Fruit fly (Drosophila melanogaster) whole organism, prepupa: Measurements from ENCODE around the gene CG11069.

Source experiments
- Blimp-1 ChIP-seq: fragments of 200-800 bp; sonication (Bioruptor generic); optimal IDR thresholded peaks from 3 replicates; lab custom pipeline; 2017; ENCODE audit warnings: missing biosample characterization, missing genetic modification characterization, mild to moderate bottlenecking, moderate library complexity, missing genetic modification reagents
- CG10631 ChIP-seq: fragments of 200-800 bp; sonication (Bioruptor generic); optimal IDR thresholded peaks from 2 replicates; lab custom pipeline; 2016; ENCODE audit warnings: missing biosample characterization, missing genetic modification characterization
- CG10669 ChIP-seq: fragments of 200-800 bp; sonication (Bioruptor generic); optimal IDR thresholded peaks from 3 replicates; lab custom pipeline; 2018; ENCODE audit warnings: missing biosample characterization, mild to moderate bottlenecking, missing genetic modification characterization, moderate library complexity
- CG11294 ChIP-seq: fragments of 200-800 bp; sonication (Bioruptor generic); IDR thresholded peaks from 2 replicates; pipeline ENCODE4 v1.3.6; 2022; ENCODE audit warnings: missing biosample characterization, missing genetic modification characterization
- CG11762 ChIP-seq: fragments of 200-800 bp; sonication (Bioruptor generic); optimal IDR thresholded peaks from 3 replicates; lab custom pipeline; 2016; ENCODE audit warnings: missing biosample characterization, missing genetic modification characterization; ENCODE audit not compliant: insufficient read depth
- CG11902 ChIP-seq: fragments of 200-800 bp; sonication (Bioruptor generic); optimal IDR thresholded peaks from 3 replicates; lab custom pipeline; 2016; ENCODE audit warnings: missing biosample characterization, missing genetic modification characterization
- CG15336 ChIP-seq: fragments of 200-800 bp; sonication (Bioruptor generic); IDR thresholded peaks from 2 replicates; pipeline ENCODE4 v1.3.6; 2022; ENCODE audit warnings: missing biosample characterization, missing genetic modification characterization
- CG1621 ChIP-seq: fragments of 200-800 bp; sonication (Bioruptor generic); optimal IDR thresholded peaks from 3 replicates; lab custom pipeline; 2018; ENCODE audit warnings: missing biosample characterization, mild to moderate bottlenecking, missing genetic modification characterization
- CG16779 ChIP-seq: fragments of 200-800 bp; sonication (Bioruptor generic); optimal IDR thresholded peaks from 3 replicates; lab custom pipeline; 2017; ENCODE audit warnings: missing biosample characterization, mild to moderate bottlenecking, missing genetic modification characterization
- CG3032 ChIP-seq: fragments of 200-800 bp; optimal IDR thresholded peaks from 2 replicates; lab custom pipeline; 2019; ENCODE audit warnings: missing biosample characterization, mild to moderate bottlenecking, missing genetic modification characterization, moderate library complexity
- CG31627 ChIP-seq: fragments of 200-800 bp; sonication (Bioruptor generic); optimal IDR thresholded peaks from 3 replicates; lab custom pipeline; 2016; ENCODE audit warnings: missing biosample characterization, missing genetic modification characterization
- CG32006 ChIP-seq: fragments of 200-800 bp; sonication (Bioruptor generic); optimal IDR thresholded peaks from 3 replicates; lab custom pipeline; 2017; ENCODE audit warnings: missing biosample characterization, mild to moderate bottlenecking, missing genetic modification characterization
- CG34406 ChIP-seq: fragments of 200-800 bp; sonication (Bioruptor generic); optimal IDR thresholded peaks from 3 replicates; lab custom pipeline; 2016; ENCODE audit warnings: missing biosample characterization, missing genetic modification characterization
- CG3919 ChIP-seq: fragments of 200-800 bp; sonication (Bioruptor generic); optimal IDR thresholded peaks from 3 replicates; lab custom pipeline; 2016; ENCODE audit warnings: missing biosample characterization, missing genetic modification characterization
- CG4318 ChIP-seq: fragments of 200-800 bp; sonication (Bioruptor generic); optimal IDR thresholded peaks from 3 replicates; lab custom pipeline; 2017; ENCODE audit warnings: missing biosample characterization, mild to moderate bottlenecking, missing genetic modification characterization
- CG6276 ChIP-seq: fragments of 200-800 bp; sonication (Bioruptor generic); optimal IDR thresholded peaks from 2 replicates; lab custom pipeline; 2017; ENCODE audit warnings: missing biosample characterization, mild to moderate bottlenecking, missing genetic modification characterization
- CG6792 ChIP-seq: fragments of 200-800 bp; sonication (Bioruptor generic); optimal IDR thresholded peaks from 3 replicates; lab custom pipeline; 2016; ENCODE audit warnings: missing biosample characterization, missing genetic modification characterization
- CG6808 ChIP-seq: fragments of 200-800 bp; sonication (Bioruptor generic); optimal IDR thresholded peaks from 3 replicates; lab custom pipeline; 2017; ENCODE audit warnings: missing biosample characterization, missing genetic modification characterization, mild to moderate bottlenecking, moderate library complexity, missing genetic modification reagents
- CG6854 ChIP-seq: fragments of 200-800 bp; sonication (Bioruptor generic); optimal IDR thresholded peaks from 2 replicates; lab custom pipeline; 2017; ENCODE audit warnings: missing biosample characterization, mild to moderate bottlenecking, missing genetic modification characterization
- CG7368 ChIP-seq: fragments of 200-800 bp; sonication (Bioruptor generic); optimal IDR thresholded peaks from 3 replicates; lab custom pipeline; 2016; ENCODE audit warnings: missing biosample characterization, missing genetic modification characterization
- CG8119 ChIP-seq: fragments of 200-800 bp; sonication (Bioruptor generic); IDR thresholded peaks from 3 replicates; pipeline ENCODE4 v1.3.6; 2022; ENCODE audit warnings: missing biosample characterization, missing genetic modification characterization
- CG8319 ChIP-seq: fragments of 200-800 bp; sonication (Bioruptor generic); optimal IDR thresholded peaks from 3 replicates; lab custom pipeline; 2016; ENCODE audit warnings: missing biosample characterization, missing genetic modification characterization
- CG8632 ChIP-seq: fragments of 200-800 bp; sonication (Bioruptor generic); optimal IDR thresholded peaks from 3 replicates; lab custom pipeline; 2016; ENCODE audit warnings: missing biosample characterization, missing genetic modification characterization
- CG9139 ChIP-seq: fragments of 200-800 bp; sonication (Bioruptor generic); optimal IDR thresholded peaks from 3 replicates; lab custom pipeline; 2017; ENCODE audit warnings: missing biosample characterization, mild to moderate bottlenecking, missing genetic modification characterization
- Eip78C ChIP-seq: fragments of 200-800 bp; sonication (Bioruptor generic); peaks from one replicate; lab custom pipeline; 2016; ENCODE audit warnings: missing biosample characterization, missing genetic modification characterization
- Eip93F ChIP-seq: fragments of 200-800 bp; sonication (Bioruptor generic); optimal IDR thresholded peaks from 2 replicates; lab custom pipeline; 2016; ENCODE audit warnings: missing biosample characterization, mild to moderate bottlenecking, missing genetic modification characterization
- Ets96B ChIP-seq: fragments of 200-800 bp; optimal IDR thresholded peaks from 2 replicates; lab custom pipeline; 2019; ENCODE audit warnings: missing biosample characterization, mild to moderate bottlenecking, missing genetic modification characterization, moderate library complexity
- Hr38 ChIP-seq: sonication (Bioruptor generic); optimal IDR thresholded peaks from 2 replicates; lab custom pipeline; 2016; ENCODE audit warnings: missing biosample characterization, missing genetic modification characterization
- Hr4 ChIP-seq: fragments of 200-800 bp; sonication (Bioruptor generic); optimal IDR thresholded peaks from 3 replicates; lab custom pipeline; 2016; ENCODE audit warnings: missing biosample characterization, missing genetic modification characterization
- Met ChIP-seq: fragments of 200-800 bp; sonication (Bioruptor generic); optimal IDR thresholded peaks from 3 replicates; lab custom pipeline; 2016; ENCODE audit warnings: missing biosample characterization, missing genetic modification characterization
- OdsH ChIP-seq: fragments of 200-800 bp; sonication (Bioruptor generic); optimal IDR thresholded peaks from 3 replicates; lab custom pipeline; 2016; ENCODE audit warnings: missing biosample characterization, missing genetic modification characterization
- Sox102F ChIP-seq: fragments of 200-800 bp; sonication (Bioruptor generic); optimal IDR thresholded peaks from 2 replicates; lab custom pipeline; 2016; ENCODE audit warnings: missing biosample characterization, mild to moderate bottlenecking, missing genetic modification characterization
- Sox14 ChIP-seq: fragments of 200-800 bp; sonication (Bioruptor generic); optimal IDR thresholded peaks from 3 replicates; lab custom pipeline; 2016; ENCODE audit warnings: missing biosample characterization, missing genetic modification characterization
- Sox15 ChIP-seq: fragments of 200-800 bp; sonication (Bioruptor generic); optimal IDR thresholded peaks from 3 replicates; lab custom pipeline; 2016; ENCODE audit warnings: missing biosample characterization, missing genetic modification characterization
- achi ChIP-seq: fragments of 200-800 bp; sonication (Bioruptor generic); optimal IDR thresholded peaks from 3 replicates; lab custom pipeline; 2016; ENCODE audit warnings: missing biosample characterization, missing genetic modification characterization
- acj6 ChIP-seq: fragments of 200-800 bp; sonication (Bioruptor generic); optimal IDR thresholded peaks from 3 replicates; lab custom pipeline; 2016; ENCODE audit warnings: missing biosample characterization, missing genetic modification characterization
- cyc ChIP-seq: fragments of 200-800 bp; sonication (Bioruptor generic); optimal IDR thresholded peaks from 3 replicates; lab custom pipeline; 2016; ENCODE audit warnings: missing biosample characterization, missing genetic modification characterization
- dac ChIP-seq: fragments of 200-800 bp; sonication (Bioruptor generic); optimal IDR thresholded peaks from 2 replicates; lab custom pipeline; 2017; ENCODE audit warnings: missing biosample characterization, mild to moderate bottlenecking, missing genetic modification characterization
- dsx ChIP-seq: fragments of 200-800 bp; optimal IDR thresholded peaks from 3 replicates; lab custom pipeline; 2019; ENCODE audit warnings: missing biosample characterization, mild to moderate bottlenecking, missing genetic modification characterization, moderate library complexity; ENCODE audit not compliant: poor library complexity, severe bottlenecking
- eg ChIP-seq: fragments of 200-800 bp; sonication (Bioruptor generic); IDR thresholded peaks from 3 replicates; pipeline ENCODE4 v1.3.6; 2022; ENCODE audit warnings: missing biosample characterization, missing genetic modification characterization
- esn ChIP-seq: fragments of 200-800 bp; sonication (Bioruptor generic); optimal IDR thresholded peaks from 2 replicates; lab custom pipeline; 2016; ENCODE audit warnings: missing biosample characterization, mild to moderate bottlenecking, missing genetic modification characterization, moderate library complexity
- fd59A ChIP-seq: fragments of 200-800 bp; sonication (Bioruptor generic); optimal IDR thresholded peaks from 2 replicates; lab custom pipeline; 2017; ENCODE audit warnings: missing biosample characterization, mild to moderate bottlenecking, missing genetic modification characterization, missing genetic modification reagents
- fd85E ChIP-seq: fragments of 200-800 bp; sonication (Bioruptor generic); optimal IDR thresholded peaks from 3 replicates; lab custom pipeline; 2016; ENCODE audit warnings: missing biosample characterization, missing genetic modification characterization
- fkh ChIP-seq: fragments of 200-800 bp; sonication (Bioruptor generic); optimal IDR thresholded peaks from 3 replicates; lab custom pipeline; 2017; ENCODE audit warnings: missing biosample characterization, mild to moderate bottlenecking, missing genetic modification characterization, moderate library complexity
- lz ChIP-seq: fragments of 200-800 bp; sonication (Bioruptor generic); optimal IDR thresholded peaks from 3 replicates; lab custom pipeline; 2016; ENCODE audit warnings: missing biosample characterization, missing genetic modification characterization
- net ChIP-seq: fragments of 200-800 bp; sonication (Bioruptor generic); optimal IDR thresholded peaks from 3 replicates; lab custom pipeline; 2016; ENCODE audit warnings: missing biosample characterization, missing genetic modification characterization
- pdm3 ChIP-seq: fragments of 200-800 bp; sonication (Bioruptor generic); optimal IDR thresholded peaks from 3 replicates; lab custom pipeline; 2016; ENCODE audit warnings: missing biosample characterization, missing genetic modification characterization
- salr ChIP-seq, 2 experiments: fragments of 200-800 bp; sonication (Bioruptor generic); optimal IDR thresholded peaks; 3 replicates each; lab custom pipeline; 2016 to 2018; ENCODE audit warnings: missing biosample characterization in 2 of 2, missing genetic modification characterization in 2 of 2, mild to moderate bottlenecking in 1 of 2
- spab ChIP-seq: fragments of 200-800 bp; sonication (Bioruptor generic); optimal IDR thresholded peaks from 2 replicates; lab custom pipeline; 2017; ENCODE audit warnings: missing biosample characterization, mild to moderate bottlenecking, missing genetic modification characterization, missing genetic modification reagents
- ss ChIP-seq, 2 experiments: fragments of 200-800 bp; sonication (Bioruptor generic); optimal IDR thresholded peaks; 2 replicates in 1 of 2; 3 replicates in 1 of 2; lab custom pipeline; 2017 to 2018; ENCODE audit warnings: mild to moderate bottlenecking in 2 of 2, missing biosample characterization in 2 of 2, missing genetic modification characterization in 2 of 2, moderate library complexity in 1 of 2
- svp ChIP-seq: fragments of 200-800 bp; sonication (Bioruptor generic); peaks from one replicate; lab custom pipeline; 2016; ENCODE audit warnings: missing biosample characterization, missing genetic modification characterization
- topi ChIP-seq: fragments of 200-800 bp; sonication (Bioruptor generic); optimal IDR thresholded peaks from 3 replicates; lab custom pipeline; 2016; ENCODE audit warnings: missing biosample characterization, missing genetic modification characterization
- vri ChIP-seq: fragments of 200-800 bp; sonication (Bioruptor generic); optimal IDR thresholded peaks from 3 replicates; lab custom pipeline; 2016; ENCODE audit warnings: missing biosample characterization, mild to moderate bottlenecking, missing genetic modification characterization

Gene CG11069

dm6 chr3R:24910097-24910496 lies 15.6 kb downstream of the CG11069 start:
- TF ChIP-seq net (GFP tag; lab: Kevin White, UChicago) = peak; percentile 69
- TF ChIP-seq CG7368 (GFP tag; lab: Kevin White, UChicago) = peak; percentile 4
- no peak for TF ChIP-seq CG31627
- peak; percentile 59 for TF ChIP-seq CG4318 (GFP tag; lab: Kevin White, UChicago)
- TF ChIP-seq ss (GFP tag; optimal IDR thresholded peaks at IDR 0.05; lab: Kevin White, UChicago) = no peak
- no peak for TF ChIP-seq spab (GFP tag; lab: Kevin White, UChicago)
- TF ChIP-seq Eip93F (GFP tag; lab: Kevin White, UChicago) = no peak
- no peak for TF ChIP-seq Met (GFP tag; lab: Kevin White, UChicago)
- TF ChIP-seq OdsH (GFP tag; lab: Kevin White, UChicago) = peak; percentile 60
- no peak for TF ChIP-seq lz (GFP tag; lab: Kevin White, UChicago)
- TF ChIP-seq achi (GFP tag; lab: Kevin White, UChicago) = peak; percentile 50
- peak; percentile 24 for TF ChIP-seq CG10669 (GFP tag; lab: Kevin White, UChicago)
- no peak for TF ChIP-seq Blimp-1
- peak; percentile 56 for TF ChIP-seq dac
- TF ChIP-seq Sox102F (GFP tag; lab: Kevin White, UChicago) = no peak
- no peak for TF ChIP-seq CG9139 (GFP tag; lab: Kevin White, UChicago)
- no peak for TF ChIP-seq CG1621
- TF ChIP-seq CG8632 (GFP tag; lab: Kevin White, UChicago) = peak; percentile 2
- peak; percentile 85 for TF ChIP-seq Eip78C (GFP tag; lab: Kevin White, UChicago)
- peak; percentile 39 for TF ChIP-seq acj6 (GFP tag; lab: Kevin White, UChicago)
- peak; percentile 73 for TF ChIP-seq CG6276 (GFP tag; lab: Kevin White, UChicago)
- TF ChIP-seq esn (GFP tag; lab: Kevin White, UChicago) = no peak
- peak; percentile 28 for TF ChIP-seq CG34406 (GFP tag; lab: Kevin White, UChicago)
- no peak for TF ChIP-seq CG6854 (GFP tag; lab: Kevin White, UChicago)
- peak; percentile 84 for TF ChIP-seq CG15336 (GFP tag; lab: Robert Waterston, UW)
- peak; percentile 12 for TF ChIP-seq CG6792 (GFP tag; lab: Kevin White, UChicago)
- TF ChIP-seq CG11902 (GFP tag; lab: Kevin White, UChicago) = peak; percentile 21
- TF ChIP-seq CG3032 = no peak
- peak; percentile 79 for TF ChIP-seq CG32006
- TF ChIP-seq Hr38 (GFP tag; lab: Kevin White, UChicago) = no peak
- TF ChIP-seq dsx (GFP tag; lab: Kevin White, UChicago) = no peak
- no peak for TF ChIP-seq Sox15 (GFP tag; lab: Kevin White, UChicago)
- peak; percentile 86 for TF ChIP-seq CG8119
- TF ChIP-seq fd59A = no peak
- TF ChIP-seq fkh (GFP tag; lab: Kevin White, UChicago) = no peak
- peak; percentile 84 for TF ChIP-seq Hr4
- peak; percentile 56 for TF ChIP-seq CG3919 (GFP tag; lab: Kevin White, UChicago)
- peak; percentile 43 for TF ChIP-seq CG11762 (GFP tag; lab: Kevin White, UChicago)
- no peak for TF ChIP-seq CG16779 (tag; lab: Kevin White, UChicago)
- TF ChIP-seq eg = peak; percentile 92
- no peak for TF ChIP-seq topi (GFP tag; lab: Kevin White, UChicago)
- no peak for TF ChIP-seq fd85E (GFP tag; lab: Kevin White, UChicago)
- no peak for TF ChIP-seq svp
- TF ChIP-seq cyc = no peak
- TF ChIP-seq CG11294 = peak; percentile 60
- no peak for TF ChIP-seq CG6808 (GFP tag; lab: Kevin White, UChicago)
- peak; percentile 45 for TF ChIP-seq CG10631
- TF ChIP-seq salr (GFP tag; optimal IDR thresholded peaks at IDR 0.05; lab: Kevin White, UChicago) = no peak
- TF ChIP-seq pdm3 (GFP tag; lab: Kevin White, UChicago) = peak; percentile 52
- no peak for TF ChIP-seq vri (GFP tag; lab: Kevin White, UChicago)
- TF ChIP-seq Sox14 (GFP tag; lab: Kevin White, UChicago) = no peak
- TF ChIP-seq Ets96B (tag; lab: Kevin White, UChicago) = no peak
- no peak for TF ChIP-seq CG8319 (GFP tag; lab: Kevin White, UChicago)
